Worm (Caenorhabditis elegans) whole organism, young adult: ENCODE measurements around the gene Y102A11A.2.

Experiments
- B0035.1 ChIP-seq: sonication (generic microtip); optimal IDR thresholded peaks from 2 replicates; lab custom pipeline; 2016; ENCODE audit warnings: missing genetic modification characterization, mild to moderate bottlenecking, missing compliant biosample characterization, missing genotype, missing genetic modification reagents
- B0336.3 ChIP-seq: fragments of 200-800 bp; sonication (Bioruptor generic); IDR thresholded peaks from 2 replicates; pipeline ENCODE4 v1.3.6; 2022; ENCODE audit warnings: missing genetic modification characterization, missing compliant biosample characterization
- ama-1 ChIP-seq, 3 experiments: fragments of 150-350 bp in 1 of 3; sonication (generic microtip) in 2 of 3; optimal IDR thresholded peaks; 2 replicates each; lab custom pipeline; 2014 to 2018; ENCODE audit warnings: missing biosample characterization in 2 of 3, missing genetic modification characterization in 2 of 3, missing genetic modification reagents in 2 of 3
- aptf-3 ChIP-seq: fragments of 200-800 bp; sonication (Bioruptor generic); IDR thresholded peaks from 2 replicates; pipeline ENCODE4 v1.3.6; 2022; ENCODE audit warnings: missing genetic modification characterization, missing compliant biosample characterization
- efl-1 ChIP-seq: fragments of 150-350 bp; optimal IDR thresholded peaks from 2 replicates; lab custom pipeline; 2014; ENCODE audit warnings: missing biosample characterization, missing genetic modification reagents, missing genetic modification characterization
- lin-35 ChIP-seq, 3 experiments: fragments of 150-350 bp in 2 of 3; sonication (generic microtip) in 1 of 3; optimal IDR thresholded peaks; 2 replicates each; lab custom pipeline; 2014 to 2018; ENCODE audit warnings: missing biosample characterization in 3 of 3, missing genetic modification characterization in 3 of 3, missing genetic modification reagents in 3 of 3
- lin-40 ChIP-seq: sonication (generic microtip); optimal IDR thresholded peaks from 2 replicates; lab custom pipeline; 2016; ENCODE audit warnings: missing genetic modification characterization, mild to moderate bottlenecking, missing compliant biosample characterization, missing genotype, missing genetic modification reagents
- tlf-1 ChIP-seq: fragments of 200-800 bp; sonication (Bioruptor generic); optimal IDR thresholded peaks from 2 replicates; lab custom pipeline; 2018; ENCODE audit warnings: mild to moderate bottlenecking, missing genetic modification characterization, missing compliant biosample characterization

- TF ChIP-seq tlf-1 (GFP tag; lab: Kevin White, UChicago) = no peak
- TF ChIP-seq lin-35 (GFP tag; optimal IDR thresholded peaks at IDR 0.05; lab: Kevin White, UChicago) = no peak
- TF ChIP-seq B0035.1 (tag; lab: Kevin White, UChicago) = no peak
- TF ChIP-seq lin-40 (tag; lab: Kevin White, UChicago) = no peak
- no peak for TF ChIP-seq ama-1 (optimal IDR thresholded peaks at IDR 0.05; lab: Kevin White, UChicago)
- TF ChIP-seq ama-1 (GFP tag; optimal IDR thresholded peaks at IDR 0.05; lab: Kevin White, UChicago) = no peak
- TF ChIP-seq aptf-3 = no peak
- TF ChIP-seq B0336.3 (GFP tag; lab: Robert Waterston, UW) = no peak
- TF ChIP-seq efl-1 = no peak
These were observed 14.4 kb downstream of the Y102A11A.2 start for ce11 chrX:2040877-2041276.
